Worm (Caenorhabditis elegans): ENCODE results near the gene clc-2.

DNA sequence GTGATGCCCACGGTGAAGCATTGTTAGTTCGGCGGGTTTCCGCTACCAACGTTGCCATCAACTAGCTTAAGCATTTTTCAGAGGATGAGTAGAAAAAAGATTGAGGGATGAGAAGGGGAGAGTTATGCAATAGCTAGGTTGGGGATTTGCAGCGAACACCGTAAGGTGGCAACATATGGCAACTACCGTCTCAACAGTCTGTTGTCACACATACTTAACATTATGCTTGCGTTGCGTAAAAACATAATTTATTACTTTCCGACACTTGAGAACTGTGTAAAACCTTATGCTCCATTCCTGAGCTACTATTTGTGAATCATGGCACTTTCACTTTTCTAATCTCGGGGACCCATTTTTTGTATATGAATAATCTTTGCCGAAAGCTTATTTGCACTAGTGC lies 35.4 kb downstream of the clc-2 start:
- no peak for TF ChIP-seq nhr-28 (tag; optimal IDR thresholded peaks at IDR 0.05)
- TF ChIP-seq lir-3 (tag; optimal IDR thresholded peaks at IDR 0.05; ENCODE audit: poor library complexity), result no peak
- no peak for TF ChIP-seq pqm-1 (tag; optimal IDR thresholded peaks at IDR 0.05)
- no peak for TF ChIP-seq unc-62 (GFP tag; optimal IDR thresholded peaks at IDR 0.05)
- TF ChIP-seq zag-1 (tag; optimal IDR thresholded peaks at IDR 0.05), result no peak
- no peak for TF ChIP-seq ztf-11 (tag; optimal IDR thresholded peaks at IDR 0.05)
- TF ChIP-seq lin-35 (GFP tag; optimal IDR thresholded peaks at IDR 0.05), result no peak
- no peak for TF ChIP-seq lin-14 (GFP tag; optimal IDR thresholded peaks at IDR 0.05)
- TF ChIP-seq blmp-1 (tag; optimal IDR thresholded peaks at IDR 0.05), result no peak
- no peak for TF ChIP-seq efl-1 (optimal IDR thresholded peaks at IDR 0.05)
- TF ChIP-seq efl-1 (GFP tag; optimal IDR thresholded peaks at IDR 0.05 in 1 of 2), result no peak
- no peak for TF ChIP-seq ceh-88 (GFP tag; IDR thresholded peaks at IDR 0.05)
- TF ChIP-seq lin-15B (tag; optimal IDR thresholded peaks at IDR 0.05), result no peak
- TF ChIP-seq C04F5.9 (tag; optimal IDR thresholded peaks at IDR 0.05), result no peak

All from whole organism, L1 larva.